Worm (Caenorhabditis elegans): Measurements from ENCODE around the gene slc-28.1.

ce11 chrV:3486857-3487256 is 23.2 kb downstream of the slc-28.1 start, which contains the start of gene srbc-32:
- TF ChIP-seq lin-15B (tag; optimal IDR thresholded peaks at IDR 0.05) (no peak), pha-4 (GFP tag; IDR thresholded peaks at IDR 0.05) (no peak), pha-4 (tag; optimal IDR thresholded peaks at IDR 0.05) (no peak), nhr-28 (tag; optimal IDR thresholded peaks at IDR 0.05) (no peak), pqm-1 (tag; optimal IDR thresholded peaks at IDR 0.05) (no peak), ZK337.2 (GFP tag; IDR thresholded peaks at IDR 0.05) (no peak), zfp-2 (tag; optimal IDR thresholded peaks at IDR 0.05) (no peak), nhr-11 (tag; optimal IDR thresholded peaks at IDR 0.05) (no peak), nhr-111 (GFP tag; optimal IDR thresholded peaks at IDR 0.05) (no peak), ama-1 (optimal IDR thresholded peaks at IDR 0.05) (no peak)
